Worm (Caenorhabditis elegans): ENCODE data around the gene M02B7.2.

The M02B7.2 gene

DNA sequence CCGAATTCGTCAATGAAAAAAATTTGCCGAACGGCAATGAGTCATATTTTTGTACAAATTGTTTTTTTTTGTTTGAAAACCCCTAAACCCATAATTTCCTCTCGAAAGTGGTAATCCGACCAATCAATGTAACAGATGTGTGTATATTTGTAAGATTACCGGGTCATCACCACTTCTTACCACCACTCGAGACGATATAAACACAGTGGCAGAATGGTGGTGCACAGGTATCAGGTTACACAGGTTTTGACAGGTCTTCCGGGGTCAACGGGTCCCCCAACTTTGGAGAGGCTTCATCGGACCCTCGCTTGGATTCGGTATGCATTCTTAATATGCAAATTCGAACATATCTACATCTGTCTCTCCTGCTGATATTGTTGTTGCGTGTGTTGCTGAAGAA is 35.3 kb downstream of the M02B7.2 start:
- TF ChIP-seq ceh-34 (tag; optimal IDR thresholded peaks at IDR 0.05) (peak; percentile 92), pag-3 (tag; optimal IDR thresholded peaks at IDR 0.05; ENCODE audit: borderline replicate concordance) (no peak), K02D7.2 (tag; optimal IDR thresholded peaks at IDR 0.05) (no peak), sox-4 (tag; optimal IDR thresholded peaks at IDR 0.05) (no peak), dve-1 (tag; optimal IDR thresholded peaks at IDR 0.05) (no peak)

ce11 chrIV:3839420-3839819 is 36.0 kb downstream of the M02B7.2 start, which contains the start of gene F28F9.2:
TSS of gene F28F9.2 (plus strand) at chrIV:3839720.
- TF ChIP-seq K02D7.2 (tag; optimal IDR thresholded peaks at IDR 0.05) (no peak), mec-3 (tag; optimal IDR thresholded peaks at IDR 0.05; ENCODE audit: borderline replicate concordance) (no peak), dmd-4 (tag; optimal IDR thresholded peaks at IDR 0.05; ENCODE audit: borderline replicate concordance) (no peak)

- peak; percentile 71 for TF ChIP-seq unc-42 (tag; optimal IDR thresholded peaks at IDR 0.05)
- TF ChIP-seq lim-6 (tag; optimal IDR thresholded peaks at IDR 0.05) = no peak
- no peak for TF ChIP-seq unc-55 (GFP tag; optimal IDR thresholded peaks at IDR 0.05)
- TF ChIP-seq pha-4 (tag; optimal IDR thresholded peaks at IDR 0.05) = no peak
These were observed 37.1 kb downstream of the M02B7.2 start for ce11 chrIV:3840480-3840879.

- TF ChIP-seq fkh-10 (GFP tag; optimal IDR thresholded peaks at IDR 0.05) (no peak), nhr-11 (tag; optimal IDR thresholded peaks at IDR 0.05) (no peak), lim-6 (tag; optimal IDR thresholded peaks at IDR 0.05) (no peak), unc-42 (tag; optimal IDR thresholded peaks at IDR 0.05) (peak; percentile 3), hlh-6 (tag; optimal IDR thresholded peaks at IDR 0.05) (no peak), ceh-48 (tag; optimal IDR thresholded peaks at IDR 0.05) (no peak)
These were observed 38.2 kb downstream of the M02B7.2 start for ce11 chrIV:3841607-3842006.

ce11 chrIV:3843019-3843527 is 39.7 kb downstream of the M02B7.2 start:
- TF ChIP-seq gmeb-2 (tag; optimal IDR thresholded peaks at IDR 0.05) (no peak), elt-2 (tag; optimal IDR thresholded peaks at IDR 0.05) (no peak), unc-3 (GFP tag; conservative IDR thresholded peaks at IDR 0.05) (no peak), unc-3 (tag; optimal IDR thresholded peaks at IDR 0.05) (no peak), eyg-1 (tag; optimal IDR thresholded peaks at IDR 0.05) (no peak), sox-4 (tag; optimal IDR thresholded peaks at IDR 0.05) (no peak), ztf-16 (tag; optimal IDR thresholded peaks at IDR 0.05) (no peak), zip-5 (tag; optimal IDR thresholded peaks at IDR 0.05) (no peak), tbx-7 (tag; optimal IDR thresholded peaks at IDR 0.05) (no peak)

DNA sequence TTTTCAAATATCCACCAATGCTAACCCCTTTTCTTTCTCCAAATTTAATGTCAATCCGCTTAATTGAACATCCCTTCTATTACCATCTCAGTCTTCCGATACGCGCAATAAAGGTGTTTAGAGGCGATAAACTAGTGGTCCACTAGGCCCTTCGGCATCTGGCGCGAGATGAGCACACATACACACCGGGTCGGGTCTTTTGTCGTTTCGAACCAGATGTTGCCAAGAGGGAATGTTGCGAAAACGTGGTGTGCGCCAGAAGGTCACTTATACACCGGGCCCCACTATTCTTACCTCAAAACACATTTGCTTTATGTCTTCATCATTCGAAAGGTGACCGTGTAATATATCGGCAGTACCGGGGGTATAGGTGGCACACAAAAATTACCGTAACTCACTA is 40.6 kb downstream of the M02B7.2 start:
- no peak for TF ChIP-seq lim-6 (tag; optimal IDR thresholded peaks at IDR 0.05)
- peak; percentile 81 for TF ChIP-seq hlh-8 (tag; optimal IDR thresholded peaks at IDR 0.05)

ce11 chrIV:3844584-3844983 is 41.2 kb downstream of the M02B7.2 start:
- TF ChIP-seq unc-55 (GFP tag; optimal IDR thresholded peaks at IDR 0.05) (no peak), ceh-19 (GFP tag; optimal IDR thresholded peaks at IDR 0.05) (no peak), ceh-34 (tag; optimal IDR thresholded peaks at IDR 0.05) (no peak), sox-2 (GFP tag; IDR thresholded peaks at IDR 0.05) (no peak), hlh-13 (GFP tag; optimal IDR thresholded peaks at IDR 0.05) (no peak), elt-4 (tag; optimal IDR thresholded peaks at IDR 0.05) (no peak), pros-1 (tag; optimal IDR thresholded peaks at IDR 0.05) (no peak), ceh-45 (GFP tag; IDR thresholded peaks at IDR 0.05) (no peak)
